Worm (Caenorhabditis elegans) whole organism, L3 larva: Measurements from ENCODE around the gene C14E2.6.

ENCODE experiments used
- aly-2 ChIP-seq: fragments of 150-350 bp; optimal IDR thresholded peaks from 2 replicates; lab custom pipeline; 2014; ENCODE audit warnings: missing biosample characterization, missing genetic modification characterization
- ama-1 ChIP-seq: fragments of 150-350 bp; optimal IDR thresholded peaks from 2 replicates; lab custom pipeline; 2018
- ceh-28 ChIP-seq: fragments of 150-350 bp; optimal IDR thresholded peaks from 2 replicates; lab custom pipeline; 2014; ENCODE audit warnings: missing biosample characterization, missing genetic modification reagents, missing genetic modification characterization
- ceh-82 ChIP-seq: fragments of 150-350 bp; optimal IDR thresholded peaks from 2 replicates; lab custom pipeline; 2014; ENCODE audit warnings: missing biosample characterization, missing genetic modification characterization
- ceh-9 ChIP-seq: sonication (generic microtip); optimal IDR thresholded peaks from 2 replicates; lab custom pipeline; 2018; ENCODE audit warnings: missing biosample characterization, missing genetic modification characterization
- daf-12 ChIP-seq: fragments of 150-350 bp; optimal IDR thresholded peaks from 2 replicates; lab custom pipeline; 2014; ENCODE audit warnings: missing biosample characterization, missing genetic modification reagents, missing genetic modification characterization
- egl-5 ChIP-seq: fragments of 150-350 bp; optimal IDR thresholded peaks from 2 replicates; lab custom pipeline; 2017; ENCODE audit warnings: missing biosample characterization, missing genetic modification reagents, missing genetic modification characterization, inconsistent platforms
- elt-1 ChIP-seq: fragments of 150-350 bp; optimal IDR thresholded peaks from 2 replicates; lab custom pipeline; 2014; ENCODE audit warnings: missing biosample characterization, missing genetic modification characterization
- elt-2 ChIP-seq: sonication (generic microtip); optimal IDR thresholded peaks from 2 replicates; lab custom pipeline; 2016; ENCODE audit warnings: missing genetic modification reagents, mild to moderate bottlenecking, missing genetic modification characterization, missing compliant biosample characterization
- elt-3 ChIP-seq, 3 experiments: fragments of 150-350 bp in 1 of 3; sonication (generic microtip) in 2 of 3; optimal IDR thresholded peaks; 2 replicates in 2 of 3; 4 replicates in 1 of 3; lab custom pipeline; 2014 to 2017; ENCODE audit warnings: missing biosample characterization in 3 of 3, missing genetic modification characterization in 3 of 3
- eor-1 ChIP-seq, 2 experiments: fragments of 150-350 bp; optimal IDR thresholded peaks; 2 replicates each; lab custom pipeline; 2014 to 2018; ENCODE audit warnings: missing biosample characterization in 2 of 2, missing genetic modification characterization in 2 of 2
- fkh-10 ChIP-seq: sonication (generic microtip); optimal IDR thresholded peaks from 2 replicates; lab custom pipeline; 2017; ENCODE audit warnings: missing biosample characterization, missing genetic modification reagents, missing genetic modification characterization
- fkh-2 ChIP-seq: fragments of 150-350 bp; optimal IDR thresholded peaks from 2 replicates; lab custom pipeline; 2014; ENCODE audit warnings: missing biosample characterization, missing genetic modification reagents, missing genetic modification characterization
- fos-1 ChIP-seq: fragments of 150-350 bp; optimal IDR thresholded peaks from 2 replicates; lab custom pipeline; 2014; ENCODE audit warnings: missing biosample characterization, missing genetic modification characterization
- hmg-11 ChIP-seq: sonication (generic microtip); optimal IDR thresholded peaks from 2 replicates; lab custom pipeline; 2016; ENCODE audit warnings: missing genetic modification characterization, missing compliant biosample characterization
- jun-1 ChIP-seq: fragments of 150-350 bp; optimal IDR thresholded peaks from 2 replicates; lab custom pipeline; 2014; ENCODE audit warnings: missing biosample characterization, missing genetic modification reagents, missing genetic modification characterization
- lin-15B ChIP-seq: fragments of 150-350 bp; optimal IDR thresholded peaks from 2 replicates; lab custom pipeline; 2014; ENCODE audit warnings: missing biosample characterization, missing genetic modification characterization
- mdl-1 ChIP-seq: fragments of 150-350 bp; optimal IDR thresholded peaks from 2 replicates; lab custom pipeline; 2014; ENCODE audit warnings: missing biosample characterization, missing genetic modification characterization
- mml-1 ChIP-seq: fragments of 150-350 bp; sonication (generic microtip); optimal IDR thresholded peaks from 3 replicates; lab custom pipeline; 2014; ENCODE audit warnings: missing biosample characterization, missing genetic modification characterization
- nhr-12 ChIP-seq: fragments of 150-350 bp; optimal IDR thresholded peaks from 2 replicates; lab custom pipeline; 2014; ENCODE audit warnings: missing biosample characterization, missing genetic modification characterization
- nhr-23 ChIP-seq: fragments of 150-350 bp; optimal IDR thresholded peaks from 2 replicates; lab custom pipeline; 2014; ENCODE audit warnings: missing biosample characterization, missing genetic modification reagents, missing genetic modification characterization
- nhr-28 ChIP-seq: fragments of 150-350 bp; optimal IDR thresholded peaks from 2 replicates; lab custom pipeline; 2014; ENCODE audit warnings: missing biosample characterization, missing genetic modification characterization
- nhr-67 ChIP-seq: fragments of 150-350 bp; optimal IDR thresholded peaks from 2 replicates; lab custom pipeline; 2014; ENCODE audit warnings: missing biosample characterization, missing genetic modification characterization
- nhr-76 ChIP-seq: fragments of 150-350 bp; sonication (generic microtip); optimal IDR thresholded peaks from 5 replicates; lab custom pipeline; 2014; ENCODE audit warnings: missing biosample characterization, missing genetic modification characterization
- nhr-77 ChIP-seq: fragments of 150-350 bp; optimal IDR thresholded peaks from 2 replicates; lab custom pipeline; 2014; ENCODE audit warnings: missing biosample characterization, missing genetic modification characterization
- pha-4 ChIP-seq: fragments of 150-350 bp; optimal IDR thresholded peaks from 2 replicates; lab custom pipeline; 2014; ENCODE audit warnings: missing biosample characterization, missing genetic modification reagents, missing genetic modification characterization
- pqm-1 ChIP-seq: fragments of 150-350 bp; optimal IDR thresholded peaks from 2 replicates; lab custom pipeline; 2017; ENCODE audit warnings: missing biosample characterization, missing genetic modification characterization, inconsistent platforms
- sea-2 ChIP-seq: fragments of 150-350 bp; sonication (generic microtip); optimal IDR thresholded peaks from 4 replicates; lab custom pipeline; 2014; ENCODE audit warnings: missing biosample characterization, missing genetic modification reagents, missing genetic modification characterization
- snpc-4 ChIP-seq: fragments of 150-350 bp; optimal IDR thresholded peaks from 2 replicates; lab custom pipeline; 2014; ENCODE audit warnings: missing biosample characterization, missing genetic modification characterization
- tbx-2 ChIP-seq: sonication (generic microtip); optimal IDR thresholded peaks from 2 replicates; lab custom pipeline; 2016; ENCODE audit warnings: mild to moderate bottlenecking, missing genetic modification characterization, missing compliant biosample characterization
- unc-39 ChIP-seq: sonication (generic microtip); optimal IDR thresholded peaks from 4 replicates; lab custom pipeline; 2017; ENCODE audit warnings: missing biosample characterization, missing genetic modification characterization
- unc-62 ChIP-seq: fragments of 150-350 bp; sonication (generic microtip); optimal IDR thresholded peaks from 4 replicates; lab custom pipeline; 2014; ENCODE audit warnings: missing biosample characterization, missing genetic modification reagents, missing genetic modification characterization
- ztf-4 ChIP-seq: fragments of 150-350 bp; optimal IDR thresholded peaks from 2 replicates; lab custom pipeline; 2014; ENCODE audit warnings: missing biosample characterization, missing genetic modification characterization

The C14E2.6 gene

DNA sequence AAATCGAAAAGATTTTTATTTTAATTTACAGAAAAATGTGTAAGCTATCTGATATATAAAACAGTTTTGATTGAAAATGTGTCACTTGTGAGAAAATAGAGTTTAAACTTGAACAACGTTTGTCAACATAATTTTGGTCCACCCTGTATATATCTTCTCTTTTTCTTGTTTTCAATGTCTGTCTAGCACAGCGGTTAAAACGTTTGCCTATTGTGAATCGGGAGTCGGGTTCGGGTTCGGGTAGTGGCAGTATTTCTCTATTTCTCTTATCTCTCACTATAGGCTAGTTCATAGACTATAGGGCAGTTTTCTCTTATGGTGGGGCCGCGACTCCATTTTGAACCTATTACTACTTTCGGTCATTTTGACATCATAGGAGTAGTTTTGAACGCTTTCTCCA, 38.7 kb downstream of the C14E2.6 start:
- no peak for TF ChIP-seq pha-4
- TF ChIP-seq ztf-4 (tag; lab: Kevin White, UChicago): no peak
- no peak for TF ChIP-seq elt-1 (tag; lab: Kevin White, UChicago)
- TF ChIP-seq snpc-4 (tag; lab: Kevin White, UChicago): no peak
- no peak for TF ChIP-seq mdl-1 (tag; lab: Kevin White, UChicago)
- no peak for TF ChIP-seq fkh-10
- TF ChIP-seq pqm-1: no peak
- no peak for TF ChIP-seq ceh-28
- TF ChIP-seq hmg-11: no peak
- TF ChIP-seq nhr-12 (tag; lab: Kevin White, UChicago): no peak
- TF ChIP-seq daf-12 (tag; lab: Kevin White, UChicago): no peak
- no peak for TF ChIP-seq ceh-9 (tag; lab: Kevin White, UChicago)

DNA sequence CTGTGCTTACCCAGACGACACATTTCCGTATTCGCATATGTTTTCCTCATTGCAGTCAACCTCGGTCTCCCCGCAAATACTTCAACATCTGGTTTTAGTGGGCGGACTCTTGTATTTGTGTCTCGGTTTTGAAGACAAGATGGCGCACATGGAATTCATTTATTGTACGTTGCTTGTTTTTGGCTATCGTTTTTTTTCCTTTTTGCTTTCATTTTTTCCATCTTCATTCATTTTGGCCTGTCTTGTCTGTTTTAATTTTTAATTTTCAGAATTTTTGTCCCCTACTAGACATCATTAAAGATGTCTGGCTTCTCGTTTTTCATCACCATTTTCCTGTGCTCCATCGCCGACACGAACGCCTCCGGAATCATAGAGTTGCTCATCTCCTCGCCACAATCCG, 43.2 kb downstream of the C14E2.6 start, which contains the start of gene arg-1:
TSS of gene arg-1 (plus strand) at position 301 of the 400 bp plus-strand sequence.
- TF ChIP-seq ceh-82 (tag; lab: Kevin White, UChicago) (no peak), fkh-2 (no peak), egl-5 (tag; lab: Kevin White, UChicago) (no peak), jun-1 (tag; lab: Kevin White, UChicago) (no peak), elt-2 (tag; lab: Kevin White, UChicago) (no peak), nhr-23 (tag; lab: Kevin White, UChicago) (no peak), fos-1 (tag; lab: Kevin White, UChicago) (no peak), pqm-1 (no peak), tbx-2 (tag; lab: Kevin White, UChicago) (no peak), eor-1 (tag; optimal IDR thresholded peaks at IDR 0.05; lab: Kevin White, UChicago) (no peak), daf-12 (tag; lab: Kevin White, UChicago) (no peak), ama-1 (no peak), ceh-9 (tag; lab: Kevin White, UChicago) (no peak)

DNA sequence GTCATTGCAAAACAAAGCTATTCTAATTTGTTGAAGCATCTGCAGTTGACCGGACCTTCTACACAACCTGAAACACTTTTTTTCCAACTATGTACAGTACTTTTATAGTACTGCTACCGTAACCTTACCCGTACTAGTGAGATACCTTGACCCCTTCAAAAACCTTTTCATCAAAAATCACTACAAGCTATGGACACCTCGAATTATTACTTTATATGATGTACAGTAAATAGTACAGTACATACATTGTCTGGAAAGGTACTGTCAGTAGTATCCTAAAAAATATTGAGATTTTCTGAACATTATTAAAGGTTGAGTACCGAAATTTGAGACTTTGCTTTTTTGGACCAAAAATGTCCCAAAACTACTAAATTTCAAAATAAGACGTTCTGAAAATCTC, 44.1 kb downstream of the C14E2.6 start:
- TF ChIP-seq sea-2 (GFP tag; lab: Kevin White, UChicago): no peak
- no peak for TF ChIP-seq nhr-67
- no peak for TF ChIP-seq jun-1 (tag; lab: Kevin White, UChicago)
- TF ChIP-seq unc-62 (GFP tag; lab: Kevin White, UChicago): no peak
- no peak for TF ChIP-seq ceh-9 (tag; lab: Kevin White, UChicago)
- no peak for TF ChIP-seq elt-3 (tag; optimal IDR thresholded peaks at IDR 0.05; lab: Kevin White, UChicago)
- no peak for TF ChIP-seq nhr-76 (tag; lab: Kevin White, UChicago)
- TF ChIP-seq ceh-82 (tag; lab: Kevin White, UChicago): no peak
- TF ChIP-seq nhr-77 (tag; lab: Kevin White, UChicago): no peak
- no peak for TF ChIP-seq lin-15B (tag; lab: Kevin White, UChicago)
- TF ChIP-seq hmg-11: no peak
- TF ChIP-seq nhr-23 (tag; lab: Kevin White, UChicago): no peak
- no peak for TF ChIP-seq mml-1 (tag; lab: Kevin White, UChicago)
- no peak for TF ChIP-seq elt-1 (tag; lab: Kevin White, UChicago)
- no peak for TF ChIP-seq nhr-28 (tag; lab: Kevin White, UChicago)
- TF ChIP-seq egl-5 (tag; lab: Kevin White, UChicago): no peak
- no peak for TF ChIP-seq unc-39 (tag; lab: Kevin White, UChicago)

ce11 chrX:1777988-1778387, 51.8 kb downstream of the C14E2.6 start, which contains the start of gene elc-2:
Gene elc-2, minus strand, starts transcription at chrX:1778088.
- TF ChIP-seq aly-2 (tag; lab: Kevin White, UChicago) (no peak), pqm-1 (no peak), pha-4 (no peak), nhr-76 (tag; lab: Kevin White, UChicago) (no peak)
